Worm (Caenorhabditis elegans): ENCODE data around the gene Y37H2C.4.

- TF ChIP-seq C34F6.9 (tag; optimal IDR thresholded peaks at IDR 0.05): no peak
- peak; percentile 10 for TF ChIP-seq crh-2 (tag; optimal IDR thresholded peaks at IDR 0.05)
- no peak for TF ChIP-seq nhr-11 (tag; optimal IDR thresholded peaks at IDR 0.05)
- TF ChIP-seq lsy-2 (tag; optimal IDR thresholded peaks at IDR 0.05): no peak
- TF ChIP-seq sma-3 (GFP tag; optimal IDR thresholded peaks at IDR 0.05): no peak
- no peak for TF ChIP-seq ceh-82 (tag; optimal IDR thresholded peaks at IDR 0.05)
These were observed 4.3 kb upstream of the Y37H2C.4 start, which contains the start of gene R10E8.6 for ce11 chrV:18266238-18266637.
